Fruit fly (Drosophila melanogaster) whole organism: ENCODE data around the gene dar1.

ENCODE experiments used
- Dll ChIP-seq: fragments of >200 bp; optimal IDR thresholded peaks from 2 replicates; lab custom pipeline; 2017
- EcR ChIP-seq, 2 experiments: fragments of >200 bp; optimal IDR thresholded peaks; 2 replicates each; lab custom pipeline; 2017; ENCODE audit warnings: missing biosample characterization in 2 of 2, missing genetic modification characterization in 2 of 2, missing genetic modification reagents in 2 of 2
- pan ChIP-seq: fragments of >200 bp; optimal IDR thresholded peaks from 2 replicates; lab custom pipeline; 2017

DNA sequence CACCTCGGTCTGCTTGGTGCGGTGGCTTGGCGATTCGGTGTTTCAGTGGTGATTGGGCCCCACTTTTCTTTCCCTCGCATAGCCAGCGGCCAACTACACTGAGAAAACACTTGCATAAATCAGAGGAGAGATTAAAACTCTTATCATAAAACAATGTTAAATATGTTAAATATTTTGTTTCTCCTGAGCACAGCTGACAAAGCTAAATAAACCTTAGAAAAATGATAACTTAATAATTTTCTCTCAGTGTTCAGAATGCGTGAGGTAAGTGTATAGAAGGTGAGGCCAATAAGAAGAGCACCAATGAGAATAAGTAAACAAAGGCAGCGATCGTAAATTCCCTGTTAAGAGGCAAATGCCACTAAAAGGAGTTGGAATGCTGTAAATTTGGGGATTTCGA, 8.9 kb upstream of the dar1 start:
- no peak for TF ChIP-seq EcR (GFP tag; optimal IDR thresholded peaks at IDR 0.05; lab: Kevin White, UChicago)
- TF ChIP-seq pan (lab: Kevin White, UChicago) = no peak
- TF ChIP-seq Dll (lab: Kevin White, UChicago) = no peak
